Worm (Caenorhabditis elegans): Measurements from ENCODE around the gene lgc-27.

DNA sequence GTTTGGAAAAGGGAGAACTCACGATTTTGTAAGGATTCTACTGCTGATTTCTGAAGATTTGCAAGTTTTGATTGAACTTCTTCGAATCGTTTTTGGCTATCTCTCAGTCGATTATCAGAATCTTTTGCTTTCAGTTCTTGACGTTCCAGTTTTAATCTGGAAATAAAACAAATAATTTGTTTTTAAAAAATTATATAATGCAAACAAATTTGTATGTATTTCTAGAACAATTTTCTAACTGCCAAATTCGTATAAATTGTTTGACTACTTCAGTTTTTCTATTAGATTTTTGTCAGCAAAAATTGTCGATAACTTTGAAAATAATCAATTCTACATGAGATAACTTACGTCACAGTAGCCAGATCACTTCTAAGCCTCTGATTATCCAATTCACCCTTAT lies 17.4 kb upstream of the lgc-27 start:
- TF ChIP-seq pag-3 (tag; optimal IDR thresholded peaks at IDR 0.05; ENCODE audit: borderline replicate concordance) (no peak), tbx-2 (tag; optimal IDR thresholded peaks at IDR 0.05) (no peak), mec-3 (tag; optimal IDR thresholded peaks at IDR 0.05; ENCODE audit: borderline replicate concordance) (no peak), nhr-11 (tag; optimal IDR thresholded peaks at IDR 0.05) (no peak), hlh-30 (tag; optimal IDR thresholded peaks at IDR 0.05; ENCODE audit: insufficient read depth) (no peak), ceh-24 (tag; optimal IDR thresholded peaks at IDR 0.05) (no peak)
